Worm (Caenorhabditis elegans): ENCODE measurements around the gene T12B3.2.
A peak's percentile ranks its signal among the peaks of the same experiment; 100 is the strongest.

DNA sequence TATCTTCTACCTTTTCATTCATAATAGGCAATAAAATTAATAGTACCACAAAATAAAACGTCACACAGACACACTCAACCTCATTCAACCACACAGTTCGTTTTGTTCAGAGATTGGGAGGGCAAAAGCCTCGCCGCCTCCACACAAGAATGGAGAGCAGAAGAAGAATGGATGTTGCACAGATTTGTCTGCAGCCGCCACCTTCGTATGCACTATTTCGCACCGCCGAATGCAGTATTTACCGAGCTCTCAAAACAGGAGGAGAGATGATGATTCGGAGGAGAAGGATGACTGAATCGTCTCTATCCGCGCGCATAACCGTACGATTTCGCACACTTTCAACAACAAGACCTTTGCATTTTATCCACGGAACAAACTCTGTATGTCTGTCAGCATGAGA is 20.9 kb downstream of the T12B3.2 start:
- no peak for TF ChIP-seq snpc-4 (tag; optimal IDR thresholded peaks at IDR 0.05)
- no peak for TF ChIP-seq aly-2 (tag; optimal IDR thresholded peaks at IDR 0.05)
- TF ChIP-seq ama-1 (optimal IDR thresholded peaks at IDR 0.05): peak; percentile 3
- TF ChIP-seq skn-1 (tag; optimal IDR thresholded peaks at IDR 0.05): no peak
- no peak for TF ChIP-seq lin-39 (tag; optimal IDR thresholded peaks at IDR 0.05)
- no peak for TF ChIP-seq unc-62 (GFP tag; optimal IDR thresholded peaks at IDR 0.05)
- no peak for TF ChIP-seq ceh-82 (tag; optimal IDR thresholded peaks at IDR 0.05)
- no peak for TF ChIP-seq sma-3 (GFP tag; optimal IDR thresholded peaks at IDR 0.05)
- TF ChIP-seq R02D3.7 (tag; optimal IDR thresholded peaks at IDR 0.05): no peak
- no peak for TF ChIP-seq nhr-10 (tag; optimal IDR thresholded peaks at IDR 0.05)
- TF ChIP-seq peb-1 (tag; optimal IDR thresholded peaks at IDR 0.05): no peak
- no peak for TF ChIP-seq nhr-11 (tag; optimal IDR thresholded peaks at IDR 0.05)
- peak; percentile 14 for TF ChIP-seq Y55F3AM.14 (GFP tag; optimal IDR thresholded peaks at IDR 0.05)

Measured in whole organism, L2 larva.